Worm (Caenorhabditis elegans) whole organism, mixed stage, embryonic: Measurements from ENCODE around the gene cysl-2.

ENCODE experiments used
- blmp-1 ChIP-seq: fragments of 150-350 bp; optimal IDR thresholded peaks from 2 replicates; lab custom pipeline; 2014; ENCODE audit warnings: missing biosample characterization, missing genetic modification characterization
- cnd-1 ChIP-seq: fragments of 200-800 bp; sonication (Bioruptor generic); optimal IDR thresholded peaks from 2 replicates; lab custom pipeline; 2018; ENCODE audit warnings: mild to moderate bottlenecking, missing genetic modification characterization, missing compliant biosample characterization
- drap-1 ChIP-seq: fragments of 200-800 bp; sonication (Bioruptor generic); optimal IDR thresholded peaks from 3 replicates; lab custom pipeline; 2018; ENCODE audit warnings: mild to moderate bottlenecking, missing genetic modification characterization, missing compliant biosample characterization
- elt-1 ChIP-seq: sonication (generic microtip); optimal IDR thresholded peaks from 2 replicates; lab custom pipeline; 2017; ENCODE audit warnings: missing genetic modification characterization, mild to moderate bottlenecking, missing compliant biosample characterization, antibody characterized with exemption, moderate library complexity, borderline replicate concordance; ENCODE audit not compliant: insufficient read depth
- lin-13 ChIP-seq: fragments of 150-350 bp; optimal IDR thresholded peaks from 2 replicates; lab custom pipeline; 2014; ENCODE audit warnings: missing biosample characterization, missing genetic modification characterization
- mab-5 ChIP-seq: fragments of 150-350 bp; optimal IDR thresholded peaks from 2 replicates; lab custom pipeline; 2014; ENCODE audit warnings: missing biosample characterization, missing genetic modification characterization
- mep-1 ChIP-seq: fragments of 150-350 bp; optimal IDR thresholded peaks from 2 replicates; lab custom pipeline; 2017; ENCODE audit warnings: missing biosample characterization, missing genetic modification reagents, missing genetic modification characterization, inconsistent platforms
- nhr-12 ChIP-seq: fragments of 150-350 bp; optimal IDR thresholded peaks from 2 replicates; lab custom pipeline; 2014; ENCODE audit warnings: missing biosample characterization, missing genetic modification characterization
- nhr-28 ChIP-seq: fragments of 150-350 bp; optimal IDR thresholded peaks from 2 replicates; lab custom pipeline; 2014; ENCODE audit warnings: missing biosample characterization, missing genetic modification characterization
- pha-4 ChIP-seq: fragments of 150-350 bp; optimal IDR thresholded peaks from 2 replicates; lab custom pipeline; 2018; ENCODE audit warnings: missing biosample characterization, missing genetic modification reagents, missing genetic modification characterization
- snpc-4 ChIP-seq: fragments of 150-350 bp; optimal IDR thresholded peaks from 2 replicates; lab custom pipeline; 2014; ENCODE audit warnings: missing biosample characterization, missing genetic modification characterization
- unc-39 ChIP-seq: fragments of 150-350 bp; optimal IDR thresholded peaks from 2 replicates; lab custom pipeline; 2014; ENCODE audit warnings: missing biosample characterization, missing genetic modification characterization
- unc-62 ChIP-seq: fragments of 150-350 bp; optimal IDR thresholded peaks from 2 replicates; lab custom pipeline; 2014; ENCODE audit warnings: missing biosample characterization, missing genetic modification reagents, missing genetic modification characterization
- ztf-11 ChIP-seq: fragments of 150-350 bp; optimal IDR thresholded peaks from 2 replicates; lab custom pipeline; 2014; ENCODE audit warnings: missing biosample characterization, missing genetic modification characterization

DNA sequence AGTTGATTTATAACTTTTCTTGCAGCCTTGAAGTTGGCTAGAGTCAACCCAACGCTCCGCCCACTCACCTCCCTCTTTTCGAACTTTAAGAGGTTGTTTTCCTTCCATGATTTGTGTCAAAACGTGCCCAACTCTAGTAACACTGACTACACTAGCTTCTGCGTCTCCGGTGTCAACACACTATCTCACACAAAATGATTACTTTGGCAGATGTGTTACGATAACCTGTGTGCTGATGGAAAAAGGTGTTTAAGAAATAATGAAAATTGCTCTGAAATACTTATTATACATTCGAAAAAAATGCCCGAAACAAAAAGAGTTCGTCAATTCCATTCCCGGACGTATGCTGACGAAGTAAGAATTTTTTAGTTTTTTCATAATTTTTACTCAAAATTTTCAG, 8.7 kb upstream of the cysl-2 start, which contains the start of gene K10H10.6:
- no peak for TF ChIP-seq unc-62
- no peak for TF ChIP-seq lin-13 (tag; lab: Kevin White, UChicago)
- no peak for TF ChIP-seq unc-39 (tag; lab: Kevin White, UChicago)
- no peak for TF ChIP-seq elt-1
- TF ChIP-seq nhr-12 (tag; lab: Kevin White, UChicago), result no peak
- no peak for TF ChIP-seq blmp-1 (tag; lab: Kevin White, UChicago)
- no peak for TF ChIP-seq ztf-11
- no peak for TF ChIP-seq pha-4 (tag; lab: Kevin White, UChicago)
- TF ChIP-seq mep-1, result no peak
- no peak for TF ChIP-seq cnd-1
- no peak for TF ChIP-seq nhr-28
- no peak for TF ChIP-seq drap-1 (GFP tag; lab: Kevin White, UChicago)
- no peak for TF ChIP-seq snpc-4 (tag; lab: Kevin White, UChicago)
- no peak for TF ChIP-seq mab-5 (tag; lab: Kevin White, UChicago)
